Fruit fly (Drosophila melanogaster): ENCODE measurements around the gene mth.

Gene mth

dm6 chr3L:350651-351228, 4.0 kb upstream of the mth start (continued):
- TF ChIP-seq sens-2 (GFP tag; IDR thresholded peaks at IDR 0.05) (no peak), CG34422 (GFP tag; IDR thresholded peaks at IDR 0.05) (peak; percentile 78), Ada2b (GFP tag; IDR thresholded peaks at IDR 0.05) (peak; percentile 84), E2f2 (GFP tag; IDR thresholded peaks at IDR 0.05) (peak; percentile 40; the same call in 1 of the 2 replicates), CG7839 (tag; optimal IDR thresholded peaks at IDR 0.05) (peak; percentile 83), CG13123 (GFP tag; optimal IDR thresholded peaks at IDR 0.05) (no peak), CG8944 (GFP tag; optimal IDR thresholded peaks at IDR 0.05) (peak; percentile 4), CG14050 (GFP tag; IDR thresholded peaks at IDR 0.05) (peak; percentile 45; the same call in 1 of the 3 replicates), Ravus (GFP tag; IDR thresholded peaks at IDR 0.05) (peak; percentile 48), exex (tag; optimal IDR thresholded peaks at IDR 0.05) (peak; percentile 88), Dbx (GFP tag; IDR thresholded peaks at IDR 0.05) (peak; percentile 85), CG30020 (tag; optimal IDR thresholded peaks at IDR 0.05) (no peak), pan (optimal IDR thresholded peaks at IDR 0.05) (no peak), pan (GFP tag; optimal IDR thresholded peaks at IDR 0.05 in 1 of 2, IDR thresholded peaks at IDR 0.05 in 1 of 2) (peak in 1 of 2 experiments; percentile 91), CG10565 (GFP tag; optimal IDR thresholded peaks at IDR 0.05) (no peak), repo (GFP tag; optimal IDR thresholded peaks at IDR 0.05) (no peak), CG11723 (GFP tag; optimal IDR thresholded peaks at IDR 0.05) (no peak), CG13624 (GFP tag; optimal IDR thresholded peaks at IDR 0.05) (peak; percentile 83), E2f1 (GFP tag; IDR thresholded peaks at IDR 0.05) (peak; percentile 85), gro (GFP tag; optimal IDR thresholded peaks at IDR 0.05) (peak; percentile 64), wdn (GFP tag; IDR thresholded peaks at IDR 0.05) (peak; percentile 70), CG17612 (GFP tag; IDR thresholded peaks at IDR 0.05) (peak; percentile 58; the same call in 1 of the 2 replicates), CG3163 (GFP tag; optimal IDR thresholded peaks at IDR 0.05) (peak; percentile 5), fd64A (GFP tag; optimal IDR thresholded peaks at IDR 0.05) (no peak), shn (GFP tag; optimal IDR thresholded peaks at IDR 0.05) (no peak), CG10274 (GFP tag; optimal IDR thresholded peaks at IDR 0.05) (no peak), fru (optimal IDR thresholded peaks at IDR 0.05) (no peak), tio (GFP tag; optimal IDR thresholded peaks at IDR 0.05) (no peak), CG18764 (GFP tag; optimal IDR thresholded peaks at IDR 0.05) (peak; percentile 68), CG2889 (GFP tag; IDR thresholded peaks at IDR 0.05) (0 out of 3 replicates have a peak, but pooled peaks have one; percentile 22), Opbp (GFP tag; IDR thresholded peaks at IDR 0.05; ENCODE audit: partially characterized antibody) (no peak), CG7928 (GFP tag; optimal IDR thresholded peaks at IDR 0.05) (no peak), kah (GFP tag; optimal IDR thresholded peaks at IDR 0.05) (no peak), cg (GFP tag; optimal IDR thresholded peaks at IDR 0.05) (peak; percentile 49), Hey (tag; optimal IDR thresholded peaks at IDR 0.05) (no peak), lab (GFP tag; optimal IDR thresholded peaks at IDR 0.05) (peak; percentile 90), Sry-δ (GFP tag; optimal IDR thresholded peaks at IDR 0.05) (no peak), p53 (GFP tag; optimal IDR thresholded peaks at IDR 0.05) (no peak), br (optimal IDR thresholded peaks at IDR 0.05) (no peak), jing (GFP tag; optimal IDR thresholded peaks at IDR 0.05) (no peak), CG16863 (GFP tag; optimal IDR thresholded peaks at IDR 0.05) (peak; percentile 50), her (GFP tag; optimal IDR thresholded peaks at IDR 0.05) (no peak), CG12155 (GFP tag; optimal IDR thresholded peaks at IDR 0.05) (peak; percentile 56), CG10321 (GFP tag; IDR thresholded peaks at IDR 0.05) (no peak), Ptx1 (GFP tag; IDR thresholded peaks at IDR 0.05) (peak; percentile 91), CG5245 (GFP tag; optimal IDR thresholded peaks at IDR 0.05) (peak; percentile 67), CG13775 (GFP tag; optimal IDR thresholded peaks at IDR 0.05) (no peak), Hr39 (optimal IDR thresholded peaks at IDR 0.05) (no peak), CG5953 (GFP tag; IDR thresholded peaks at IDR 0.05) (peak; percentile 66), kay (GFP tag; optimal IDR thresholded peaks at IDR 0.05) (peak; percentile 76), sens (GFP tag) (peak; percentile 97), Hr3 (GFP tag; optimal IDR thresholded peaks at IDR 0.05) (peak; percentile 49), chif (GFP tag; optimal IDR thresholded peaks at IDR 0.05) (peak in 1 of 2 experiments; percentile 32)
